Worm (Caenorhabditis elegans) whole organism, L1 larva: ENCODE measurements around the gene lgc-45.

Experiments
- aly-2 ChIP-seq: fragments of 150-350 bp; optimal IDR thresholded peaks from 2 replicates; lab custom pipeline; 2014; ENCODE audit warnings: missing biosample characterization, missing genetic modification characterization
- egl-13 ChIP-seq: sonication (generic microtip); optimal IDR thresholded peaks from 2 replicates; lab custom pipeline; 2016; ENCODE audit warnings: missing genotype, missing genetic modification reagents, missing genetic modification characterization, missing compliant biosample characterization
- egl-27 ChIP-seq, 2 experiments: fragments of 150-350 bp in 1 of 2; sonication (generic microtip); optimal IDR thresholded peaks; 3 replicates each; lab custom pipeline; 2017 to 2018; ENCODE audit warnings: missing biosample characterization in 2 of 2, missing genetic modification characterization in 2 of 2, missing genetic modification reagents in 2 of 2
- ets-5 ChIP-seq: fragments of 200-800 bp; sonication (Bioruptor generic); IDR thresholded peaks from 2 replicates; pipeline ENCODE4 v1.3.6; 2022; ENCODE audit warnings: missing genetic modification characterization, missing compliant biosample characterization
- lin-39 ChIP-seq: fragments of 150-350 bp; optimal IDR thresholded peaks from 2 replicates; lab custom pipeline; 2014; ENCODE audit warnings: missing biosample characterization, missing genetic modification reagents, missing genetic modification characterization
- nhr-28 ChIP-seq: fragments of 150-350 bp; optimal IDR thresholded peaks from 2 replicates; lab custom pipeline; 2014; ENCODE audit warnings: missing biosample characterization, missing genetic modification characterization
- ztf-11 ChIP-seq, 2 experiments: sonication (generic microtip); optimal IDR thresholded peaks; 2 replicates each; lab custom pipeline; 2016 to 2017; ENCODE audit warnings: missing genetic modification characterization in 2 of 2, missing biosample characterization in 1 of 2, missing compliant biosample characterization in 1 of 2
- ztf-4 ChIP-seq: fragments of 150-350 bp; optimal IDR thresholded peaks from 2 replicates; lab custom pipeline; 2014; ENCODE audit warnings: missing biosample characterization, missing genetic modification characterization

DNA sequence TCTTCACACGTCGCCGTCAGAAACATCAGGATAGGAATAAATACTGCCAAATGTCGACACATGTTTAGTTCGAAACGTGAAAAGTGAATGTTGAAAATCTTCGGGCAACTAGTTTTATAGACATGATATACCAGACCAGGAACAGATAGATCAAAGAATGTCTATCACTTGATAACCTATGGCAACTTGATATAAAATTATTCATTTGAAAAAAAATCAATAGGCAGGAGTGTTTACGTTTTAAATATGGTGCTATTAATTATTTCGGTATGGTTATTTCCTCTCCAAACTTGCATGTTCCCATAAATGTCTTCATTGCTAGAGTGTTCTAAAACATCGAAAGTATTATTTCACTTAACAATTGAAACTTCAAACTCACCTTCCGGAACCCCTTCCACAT is 4.3 kb downstream of the lgc-45 start, which contains the start of gene W10G11.2:
- no peak for TF ChIP-seq ztf-11 (tag; optimal IDR thresholded peaks at IDR 0.05; lab: Kevin White, UChicago)
- no peak for TF ChIP-seq egl-27 (tag; optimal IDR thresholded peaks at IDR 0.05; lab: Kevin White, UChicago)
- TF ChIP-seq aly-2 = no peak
- TF ChIP-seq egl-13 (tag; lab: Kevin White, UChicago) = no peak
- no peak for TF ChIP-seq ets-5 (GFP tag; lab: Robert Waterston, UW)
- TF ChIP-seq lin-39 (tag; lab: Kevin White, UChicago) = no peak
- TF ChIP-seq ztf-4 (tag; lab: Kevin White, UChicago) = no peak
- TF ChIP-seq nhr-28 (tag; lab: Kevin White, UChicago) = no peak
